Fruit fly (Drosophila melanogaster) S2 (cell line): ENCODE data around the gene bond.

Experiments
- CG8478 ChIP-seq: fragments of >200 bp; optimal IDR thresholded peaks from 2 replicates; lab custom pipeline; 2018
- CTCF ChIP-seq, 2 experiments: fragments of >200 bp; optimal IDR thresholded peaks; 2 replicates each; lab custom pipeline; 2018

dm6 chr3R:22557100-22557741 lies 6.7 kb downstream of the bond start:
- no peak for TF ChIP-seq CTCF (optimal IDR thresholded peaks at IDR 0.05; lab: Kevin White, UChicago)
- no peak for TF ChIP-seq CG8478
